Fruit fly (Drosophila melanogaster) whole organism, embryonic: ENCODE data around the gene tbrd-1.

Experiments used
- Aef1 ChIP-seq: fragments of 200-800 bp; sonication (Bioruptor generic); IDR thresholded peaks from 3 replicates; pipeline ENCODE4 v1.3.6; 2022; ENCODE audit warnings: missing biosample characterization, missing genetic modification characterization
- BEAF-32 ChIP-seq: fragments of 200-800 bp; sonication (Bioruptor generic); optimal IDR thresholded peaks from 3 replicates; lab custom pipeline; 2017; ENCODE audit warnings: missing biosample characterization, missing genetic modification characterization, mild to moderate bottlenecking, moderate library complexity, missing genetic modification reagents
- Bgb ChIP-seq: fragments of 200-800 bp; sonication (Bioruptor generic); IDR thresholded peaks from 2 replicates; pipeline ENCODE4 v1.3.6; 2022; ENCODE audit warnings: missing biosample characterization, missing genetic modification characterization; ENCODE audit not compliant: partially characterized antibody
- CG10147 ChIP-seq: fragments of 200-800 bp; sonication (Bioruptor generic); optimal IDR thresholded peaks from 2 replicates; lab custom pipeline; 2019; ENCODE audit warnings: missing biosample characterization, mild to moderate bottlenecking, missing genetic modification characterization, moderate library complexity
- CG10431 ChIP-seq: fragments of 200-800 bp; sonication (Bioruptor generic); optimal IDR thresholded peaks from 3 replicates; lab custom pipeline; 2018; ENCODE audit warnings: missing biosample characterization, mild to moderate bottlenecking, missing genetic modification characterization
- CG14965 ChIP-seq: fragments of 200-800 bp; sonication (Bioruptor generic); optimal IDR thresholded peaks from 2 replicates; lab custom pipeline; 2016; ENCODE audit warnings: missing biosample characterization, missing genetic modification characterization, borderline replicate concordance
- CG15011 ChIP-seq: fragments of 200-800 bp; sonication (Bioruptor generic); optimal IDR thresholded peaks from 3 replicates; lab custom pipeline; 2018; ENCODE audit warnings: missing biosample characterization, mild to moderate bottlenecking, missing genetic modification characterization
- CG1602 ChIP-seq: fragments of 200-800 bp; sonication (Bioruptor generic); optimal IDR thresholded peaks from 3 replicates; lab custom pipeline; 2016; ENCODE audit warnings: missing biosample characterization, missing genetic modification characterization
- CG1647 ChIP-seq: fragments of 200-800 bp; sonication (Bioruptor generic); optimal IDR thresholded peaks from 3 replicates; lab custom pipeline; 2016; ENCODE audit warnings: missing biosample characterization, missing genetic modification characterization
- CG18011 ChIP-seq: fragments of 200-800 bp; sonication (Bioruptor generic); optimal IDR thresholded peaks from 2 replicates; lab custom pipeline; 2017; ENCODE audit warnings: missing biosample characterization, missing genetic modification characterization, mild to moderate bottlenecking, moderate library complexity, missing genotype
- CG18476 ChIP-seq: fragments of 200-800 bp; sonication (Bioruptor generic); optimal IDR thresholded peaks from 2 replicates; lab custom pipeline; 2016; ENCODE audit warnings: missing biosample characterization, mild to moderate bottlenecking, missing genetic modification characterization
- CG2712 ChIP-seq: fragments of 200-800 bp; optimal IDR thresholded peaks from 3 replicates; lab custom pipeline; 2019; ENCODE audit warnings: missing biosample characterization, mild to moderate bottlenecking, missing genetic modification characterization, moderate library complexity
- CG2875 ChIP-seq: fragments of 200-800 bp; sonication (Bioruptor generic); optimal IDR thresholded peaks from 2 replicates; lab custom pipeline; 2017; ENCODE audit warnings: missing biosample characterization, mild to moderate bottlenecking, missing genetic modification characterization, missing genetic modification reagents
- CG34422 ChIP-seq: fragments of 200-800 bp; sonication (Bioruptor generic); IDR thresholded peaks from 3 replicates; pipeline ENCODE4 v1.3.6; 2022; ENCODE audit warnings: missing biosample characterization, missing genetic modification characterization
- CG4617 ChIP-seq: fragments of 200-800 bp; sonication (Bioruptor generic); optimal IDR thresholded peaks from 3 replicates; lab custom pipeline; 2016; ENCODE audit warnings: missing biosample characterization, missing genetic modification characterization, borderline replicate concordance
- CG7786 ChIP-seq: fragments of 200-800 bp; sonication (Bioruptor generic); optimal IDR thresholded peaks from 2 replicates; lab custom pipeline; 2016; ENCODE audit warnings: missing biosample characterization, missing genetic modification characterization
- CG8281 ChIP-seq: fragments of 200-800 bp; sonication (Bioruptor generic); optimal IDR thresholded peaks from 2 replicates; lab custom pipeline; 2018; ENCODE audit warnings: missing biosample characterization, mild to moderate bottlenecking, missing genetic modification characterization, moderate library complexity
- CG8388 ChIP-seq: fragments of 200-800 bp; sonication (Bioruptor generic); optimal IDR thresholded peaks from 2 replicates; lab custom pipeline; 2019; ENCODE audit warnings: missing biosample characterization, mild to moderate bottlenecking, missing genetic modification characterization, moderate library complexity
- CG8924 ChIP-seq: fragments of 200-800 bp; optimal IDR thresholded peaks from 3 replicates; lab custom pipeline; 2019; ENCODE audit warnings: missing biosample characterization, mild to moderate bottlenecking, missing genetic modification characterization, moderate library complexity
- D19B ChIP-seq: fragments of 200-800 bp; sonication (Bioruptor generic); optimal IDR thresholded peaks from 2 replicates; lab custom pipeline; 2017; ENCODE audit warnings: missing biosample characterization, mild to moderate bottlenecking, missing genetic modification characterization
- Dbx ChIP-seq: fragments of 200-800 bp; sonication (Bioruptor generic); IDR thresholded peaks from 3 replicates; pipeline ENCODE4 v1.3.6; 2022; ENCODE audit warnings: missing biosample characterization, missing genetic modification characterization
- Elba2 ChIP-seq: fragments of 200-800 bp; sonication (Bioruptor generic); optimal IDR thresholded peaks from 3 replicates; lab custom pipeline; 2016; ENCODE audit warnings: missing biosample characterization, missing genetic modification characterization
- Fer2 ChIP-seq: fragments of 200-800 bp; sonication (Bioruptor generic); optimal IDR thresholded peaks from 2 replicates; lab custom pipeline; 2018; ENCODE audit warnings: missing biosample characterization, mild to moderate bottlenecking, missing genetic modification characterization, moderate library complexity
- HLH3B ChIP-seq: fragments of 200-800 bp; sonication (Bioruptor generic); IDR thresholded peaks from 2 replicates; pipeline ENCODE4 v1.3.6; 2022; ENCODE audit warnings: missing biosample characterization, missing genetic modification characterization
- Hand ChIP-seq: fragments of 200-800 bp; sonication (Bioruptor generic); optimal IDR thresholded peaks from 2 replicates; lab custom pipeline; 2017; ENCODE audit warnings: mild to moderate bottlenecking, missing biosample characterization, missing genetic modification reagents, missing genetic modification characterization
- Hr51 ChIP-seq, 2 experiments: fragments of 200-800 bp; sonication (Bioruptor generic); optimal IDR thresholded peaks; 2 replicates in 1 of 2; 3 replicates in 1 of 2; lab custom pipeline; 2016 to 2018; ENCODE audit warnings: missing biosample characterization in 2 of 2, missing genetic modification characterization in 2 of 2, mild to moderate bottlenecking in 1 of 2, moderate library complexity in 1 of 2
- Jarid2 ChIP-seq: fragments of 200-800 bp; sonication (Bioruptor generic); optimal IDR thresholded peaks from 3 replicates; lab custom pipeline; 2017; ENCODE audit warnings: mild to moderate bottlenecking, missing biosample characterization, missing genetic modification reagents, missing genetic modification characterization
- Meics ChIP-seq: fragments of 200-800 bp; sonication (Bioruptor generic); optimal IDR thresholded peaks from 2 replicates; lab custom pipeline; 2017; ENCODE audit warnings: missing biosample characterization, mild to moderate bottlenecking, missing genetic modification characterization
- NC2α ChIP-seq: fragments of 200-800 bp; sonication (Bioruptor generic); optimal IDR thresholded peaks from 2 replicates; lab custom pipeline; 2016; ENCODE audit warnings: missing biosample characterization, missing genetic modification characterization
- Oli ChIP-seq: fragments of 200-800 bp; sonication (Bioruptor generic); optimal IDR thresholded peaks from 2 replicates; lab custom pipeline; 2018; ENCODE audit warnings: missing biosample characterization, mild to moderate bottlenecking, missing genetic modification characterization, moderate library complexity
- Optix ChIP-seq: fragments of 200-800 bp; sonication (Bioruptor generic); IDR thresholded peaks from 3 replicates; pipeline ENCODE4 v1.3.6; 2022; ENCODE audit warnings: missing biosample characterization, missing genetic modification characterization
- Rfx ChIP-seq: fragments of 200-800 bp; sonication (Bioruptor generic); IDR thresholded peaks from 2 replicates; pipeline ENCODE4 v1.3.6; 2022; ENCODE audit warnings: missing biosample characterization, missing genetic modification characterization
- Rx ChIP-seq: fragments of 200-800 bp; sonication (Bioruptor generic); IDR thresholded peaks from 2 replicates; pipeline ENCODE4 v1.3.6; 2022; ENCODE audit warnings: missing biosample characterization, missing genetic modification characterization
- Vsx1 ChIP-seq: fragments of 200-800 bp; sonication (Bioruptor generic); optimal IDR thresholded peaks from 2 replicates; lab custom pipeline; 2017; ENCODE audit warnings: missing biosample characterization, mild to moderate bottlenecking, missing genetic modification characterization, missing genetic modification reagents
- Xbp1 ChIP-seq: fragments of 200-800 bp; sonication (Bioruptor generic); optimal IDR thresholded peaks from 3 replicates; lab custom pipeline; 2016; ENCODE audit warnings: missing biosample characterization, mild to moderate bottlenecking, missing genetic modification characterization
- ara ChIP-seq: fragments of 200-800 bp; sonication (Bioruptor generic); IDR thresholded peaks from 2 replicates; pipeline ENCODE4 v1.3.6; 2022; ENCODE audit warnings: missing biosample characterization, missing genetic modification characterization
- ase ChIP-seq: fragments of 200-800 bp; sonication (Bioruptor generic); IDR thresholded peaks from 3 replicates; pipeline ENCODE4 v1.3.6; 2022; ENCODE audit warnings: missing biosample characterization, missing genetic modification characterization
- ato ChIP-seq: fragments of 200-800 bp; sonication (Bioruptor generic); IDR thresholded peaks from 2 replicates; pipeline ENCODE4 v1.3.6; 2022; ENCODE audit warnings: missing biosample characterization, missing genetic modification characterization; ENCODE audit not compliant: partially characterized antibody
- chn ChIP-seq: fragments of 200-800 bp; sonication (Bioruptor generic); optimal IDR thresholded peaks from 2 replicates; lab custom pipeline; 2016; ENCODE audit warnings: missing biosample characterization, missing genetic modification characterization
- danr ChIP-seq: fragments of 200-800 bp; sonication (Bioruptor generic); IDR thresholded peaks from 2 replicates; pipeline ENCODE4 v1.3.6; 2022; ENCODE audit warnings: missing biosample characterization, missing genetic modification characterization
- dm ChIP-seq: fragments of 200-800 bp; sonication (Bioruptor generic); optimal IDR thresholded peaks from 3 replicates; lab custom pipeline; 2016; ENCODE audit warnings: missing biosample characterization, missing genetic modification characterization
- fd3F ChIP-seq: fragments of 200-800 bp; sonication (Bioruptor generic); optimal IDR thresholded peaks from 2 replicates; lab custom pipeline; 2018; ENCODE audit warnings: missing biosample characterization, mild to moderate bottlenecking, missing genetic modification characterization, moderate library complexity
- grn ChIP-seq: fragments of 200-800 bp; sonication (Bioruptor generic); optimal IDR thresholded peaks from 3 replicates; lab custom pipeline; 2017; ENCODE audit warnings: missing biosample characterization, missing genetic modification characterization
- insv ChIP-seq, 2 experiments: fragments of 200-800 bp; sonication (Bioruptor generic); optimal IDR thresholded peaks; 3 replicates each; lab custom pipeline; 2016 to 2018; ENCODE audit warnings: missing biosample characterization in 2 of 2, missing genetic modification characterization in 2 of 2
- maf-S ChIP-seq: fragments of 200-800 bp; sonication (Bioruptor generic); optimal IDR thresholded peaks from 2 replicates; lab custom pipeline; 2016; ENCODE audit warnings: missing biosample characterization, missing genetic modification characterization
- psq ChIP-seq: fragments of 200-800 bp; sonication (Bioruptor generic); optimal IDR thresholded peaks from 2 replicates; lab custom pipeline; 2017; ENCODE audit warnings: missing biosample characterization, missing genetic modification characterization
- row ChIP-seq: fragments of 200-800 bp; sonication (Bioruptor generic); IDR thresholded peaks from 3 replicates; pipeline ENCODE4 v1.3.6; 2022; ENCODE audit warnings: missing biosample characterization, missing genetic modification characterization
- seq ChIP-seq: fragments of 200-800 bp; sonication (Bioruptor generic); IDR thresholded peaks from 2 replicates; pipeline ENCODE4 v1.3.6; 2022; ENCODE audit warnings: missing biosample characterization, missing genetic modification characterization
- slbo ChIP-seq: fragments of 200-800 bp; sonication (Bioruptor generic); IDR thresholded peaks from 2 replicates; pipeline ENCODE4 v1.3.6; 2022; ENCODE audit warnings: missing biosample characterization, missing genetic modification characterization
- stc ChIP-seq: fragments of 200-800 bp; sonication (Bioruptor generic); IDR thresholded peaks from 2 replicates; pipeline ENCODE4 v1.3.6; 2022; ENCODE audit warnings: missing biosample characterization, missing genetic modification characterization
- tin ChIP-seq: fragments of 200-800 bp; sonication (Bioruptor generic); optimal IDR thresholded peaks from 3 replicates; lab custom pipeline; 2016; ENCODE audit warnings: missing biosample characterization, missing genetic modification characterization

Gene tbrd-1

dm6 chr3R:23915042-23915428, 21.7 kb upstream of the tbrd-1 start (continued):
- TF ChIP-seq CG7786 (no peak), grn (GFP tag; lab: Kevin White, UChicago) (no peak), CG1647 (GFP tag; lab: Kevin White, UChicago) (no peak), HLH3B (GFP tag; lab: Robert Waterston, UW) (peak; percentile 37; the same call in 1 of the 2 replicates), Fer2 (tag; lab: Kevin White, UChicago) (no peak), row (GFP tag; lab: Robert Waterston, UW) (peak; percentile 52; the same call in 2 of the 3 replicates), CG18476 (GFP tag; lab: Kevin White, UChicago) (peak; percentile 3), stc (no peak), BEAF-32 (GFP tag; lab: Kevin White, UChicago) (no peak), D19B (GFP tag; lab: Kevin White, UChicago) (no peak), CG8924 (tag; lab: Kevin White, UChicago) (peak; percentile 8), Vsx1 (GFP tag; lab: Kevin White, UChicago) (no peak), Aef1 (GFP tag; lab: Robert Waterston, UW) (0 out of 3 replicates have a peak, but pooled peaks have one; percentile 24), CG18011 (no peak), Jarid2 (GFP tag; lab: Kevin White, UChicago) (no peak), CG4617 (GFP tag; lab: Kevin White, UChicago) (no peak), slbo (GFP tag; lab: Robert Waterston, UW) (peak; percentile 34; the same call in 1 of the 2 replicates), seq (no peak), Meics (GFP tag; lab: Kevin White, UChicago) (peak; percentile 43), psq (GFP tag; lab: Kevin White, UChicago) (no peak), Hr51 (GFP tag; optimal IDR thresholded peaks at IDR 0.05; lab: Kevin White, UChicago) (peak in 1 of 2 experiments; percentile 36), Bgb (GFP tag; lab: Robert Waterston, UW) (no peak), Hand (GFP tag; lab: Kevin White, UChicago) (no peak), CG1602 (GFP tag; lab: Kevin White, UChicago) (no peak), NC2α (GFP tag; lab: Kevin White, UChicago) (no peak), CG8281 (no peak), fd3F (no peak), CG10147 (no peak), danr (no peak), CG2712 (tag; lab: Kevin White, UChicago) (peak; percentile 47), insv (GFP tag; optimal IDR thresholded peaks at IDR 0.05; lab: Kevin White, UChicago) (no peak), CG8388 (peak; percentile 4), ato (GFP tag; lab: Robert Waterston, UW) (no peak), tin (GFP tag; lab: Kevin White, UChicago) (no peak), Xbp1 (GFP tag; lab: Kevin White, UChicago) (peak; percentile 26), CG10431 (GFP tag; lab: Kevin White, UChicago) (no peak), ase (GFP tag; lab: Robert Waterston, UW) (no peak), Elba2 (no peak), Dbx (GFP tag; lab: Robert Waterston, UW) (peak; percentile 56; the same call in 2 of the 3 replicates), CG15011 (GFP tag; lab: Kevin White, UChicago) (no peak), dm (GFP tag; lab: Kevin White, UChicago) (no peak), Optix (no peak; the same call in 2 of the 3 replicates), Oli (tag; lab: Kevin White, UChicago) (peak; percentile 21), CG14965 (no peak), maf-S (GFP tag; lab: Kevin White, UChicago) (no peak), Rx (GFP tag; lab: Robert Waterston, UW) (no peak), ara (no peak; the same call in 1 of the 2 replicates), Rfx (peak; percentile 57), CG2875 (GFP tag; lab: Kevin White, UChicago) (no peak), CG34422 (GFP tag; lab: Robert Waterston, UW) (no peak), chn (no peak)
